Worm (Caenorhabditis elegans): ENCODE measurements around the gene T23G7.3.

The T23G7.3 gene

DNA sequence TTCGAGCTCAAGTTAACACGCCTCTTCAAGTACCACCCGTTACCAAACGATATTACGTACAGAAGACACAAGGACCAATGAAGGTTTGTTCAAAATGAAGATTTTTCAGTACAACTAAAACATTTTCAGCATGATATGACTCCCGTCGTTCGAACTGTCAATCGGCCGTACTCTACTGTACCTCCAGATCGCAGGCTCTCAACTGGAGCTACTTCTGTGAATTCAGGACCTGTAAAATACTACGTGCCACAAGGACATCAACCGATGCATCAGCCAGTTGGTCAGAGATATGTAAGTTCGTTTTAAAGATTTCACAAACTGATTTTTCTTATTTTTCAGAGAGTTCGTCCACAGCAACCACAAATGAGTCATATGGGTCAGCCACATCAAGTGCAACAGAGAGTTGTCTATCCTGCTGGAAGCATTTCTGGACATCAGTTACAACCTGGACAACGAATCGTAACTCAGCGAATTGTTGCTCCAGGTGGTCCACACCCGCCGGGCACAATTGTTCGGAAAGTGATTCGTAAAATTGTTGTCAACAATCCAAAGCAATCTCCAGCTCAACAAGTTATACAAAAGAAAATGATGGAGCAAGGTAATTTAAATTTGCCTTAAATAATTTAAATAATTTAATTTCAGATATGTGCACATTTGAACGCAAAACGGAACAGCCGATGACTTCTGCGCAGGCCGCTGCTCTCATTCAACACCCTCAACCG lies 4.0 kb upstream of the T23G7.3 start:
- TF ChIP-seq unc-62 (GFP tag; optimal IDR thresholded peaks at IDR 0.05): no peak

DNA sequence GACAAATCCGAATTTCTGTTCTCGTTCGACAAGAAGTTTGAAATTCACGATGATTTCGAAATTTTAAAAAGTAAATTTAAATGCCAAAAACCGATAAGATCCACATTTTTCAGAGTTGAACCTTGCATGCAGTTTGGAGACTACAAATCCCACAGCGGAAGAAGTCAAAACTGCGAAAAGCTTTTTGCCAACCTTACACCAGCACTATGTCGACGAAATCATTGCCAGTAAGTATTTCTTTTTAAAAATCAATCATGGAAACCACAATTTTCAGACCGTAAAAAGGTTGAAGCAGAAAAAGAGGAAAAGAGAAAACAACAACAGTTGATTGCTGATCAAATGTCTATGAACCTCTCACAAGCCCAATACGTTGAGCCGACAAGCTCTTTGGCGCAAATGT lies 3.2 kb upstream of the T23G7.3 start:
- TF ChIP-seq unc-62 (GFP tag; optimal IDR thresholded peaks at IDR 0.05): no peak

DNA sequence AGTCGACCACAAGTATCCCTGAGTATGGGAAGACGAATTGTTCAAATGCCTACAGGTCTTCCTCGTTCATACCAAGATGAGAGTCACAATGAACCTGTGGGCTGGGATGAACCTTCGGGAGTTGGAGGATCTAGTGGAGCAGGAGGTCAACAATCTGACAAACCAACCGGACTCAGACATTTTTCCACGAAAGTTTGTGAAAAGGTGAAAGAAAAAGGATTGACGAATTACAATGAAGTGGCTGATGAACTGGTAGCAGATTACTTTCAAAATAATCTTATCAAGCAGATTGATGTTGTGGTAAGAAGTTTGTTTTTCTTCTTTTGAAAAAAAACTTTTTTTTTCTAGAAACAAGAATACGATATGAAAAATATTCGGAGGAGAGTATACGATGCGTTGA lies 2.4 kb upstream of the T23G7.3 start:
- TF ChIP-seq unc-62 (GFP tag; optimal IDR thresholded peaks at IDR 0.05): no peak

DNA sequence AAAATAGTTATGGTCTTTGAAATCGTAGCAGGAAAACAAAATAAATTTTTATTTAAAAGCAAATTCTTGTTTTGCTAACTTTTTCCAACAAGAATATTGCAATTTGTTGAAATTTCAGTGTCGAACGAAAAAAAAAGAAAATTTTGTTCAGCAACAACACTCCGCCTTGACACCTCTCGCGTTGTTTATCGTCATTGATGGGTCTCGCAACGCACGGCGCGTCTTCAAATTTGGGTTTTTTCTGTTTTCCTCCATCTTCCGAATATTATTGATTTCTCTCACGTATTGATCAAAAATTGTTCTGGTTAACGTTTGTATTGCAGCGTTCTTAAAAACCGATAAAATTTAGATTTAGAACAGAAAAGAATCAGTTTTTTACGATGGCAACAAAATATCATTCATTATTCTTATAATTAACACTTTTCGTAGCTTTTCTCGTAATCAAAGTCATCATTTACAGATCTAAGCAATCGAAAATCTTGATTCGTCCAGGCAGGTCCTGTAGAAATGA lies 1.9 kb upstream of the T23G7.3 start, which contains the start of gene dpl-1:
TSS of gene dpl-1 (plus strand) at position 461 of the 511 bp plus-strand sequence.
- no peak for TF ChIP-seq unc-62 (GFP tag; optimal IDR thresholded peaks at IDR 0.05)

DNA sequence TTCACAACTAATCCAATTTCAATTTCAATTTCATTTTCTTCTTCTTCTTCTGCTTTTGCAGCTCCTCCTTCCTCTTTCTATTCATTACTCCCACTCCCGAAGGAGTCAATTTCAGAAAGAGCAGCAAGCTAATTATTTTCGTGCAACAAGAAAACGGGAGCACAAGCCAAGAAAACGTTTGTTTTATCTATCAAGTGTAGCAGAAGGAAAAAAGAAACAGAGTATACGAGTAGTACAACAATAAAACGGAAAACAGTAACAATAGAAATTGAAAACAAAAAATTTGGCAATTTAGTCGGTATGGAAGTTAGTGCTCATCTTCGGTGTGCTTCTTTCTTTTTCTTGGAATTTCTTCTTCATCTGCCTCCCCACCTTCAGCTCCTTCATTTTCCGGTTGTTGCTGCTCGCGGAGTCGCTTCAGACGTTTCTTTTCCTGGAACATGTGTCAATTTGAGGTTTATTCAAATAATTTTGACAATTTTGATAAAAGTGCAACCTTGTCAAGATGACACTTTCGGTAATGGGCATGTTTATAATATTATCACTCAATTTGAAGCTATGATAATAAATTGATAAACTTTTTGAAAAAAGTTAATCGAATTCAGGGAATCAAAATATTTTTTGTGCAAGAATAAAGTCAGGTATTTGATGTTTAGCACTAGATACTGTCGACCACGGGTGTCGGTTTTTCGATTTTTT lies 1.7 kb downstream of the T23G7.3 start, which contains the start of gene W07A12.8:
TSS of gene W07A12.8 (minus strand) at position 51 of the 699 bp plus-strand sequence.
- TF ChIP-seq unc-62 (GFP tag; optimal IDR thresholded peaks at IDR 0.05): no peak

DNA sequence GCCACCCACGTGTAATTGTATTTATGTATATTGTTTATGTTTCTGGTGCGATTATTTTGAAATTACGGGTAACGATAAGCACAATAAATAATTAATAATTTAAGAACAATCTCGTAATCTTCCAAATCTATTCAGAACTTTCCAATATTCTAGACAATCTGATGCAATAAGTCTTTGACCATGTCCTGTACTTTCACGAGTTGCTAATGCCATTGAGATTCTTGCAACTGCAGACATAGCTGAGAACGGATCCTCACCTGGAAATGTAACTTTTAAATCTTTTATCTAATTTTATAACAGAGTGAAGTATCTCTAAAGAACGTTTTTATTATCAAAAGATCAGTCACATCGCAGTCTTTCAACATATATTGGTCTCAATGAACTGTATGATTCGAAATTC lies 4.3 kb downstream of the T23G7.3 start:
- TF ChIP-seq unc-62 (GFP tag; optimal IDR thresholded peaks at IDR 0.05): no peak

DNA sequence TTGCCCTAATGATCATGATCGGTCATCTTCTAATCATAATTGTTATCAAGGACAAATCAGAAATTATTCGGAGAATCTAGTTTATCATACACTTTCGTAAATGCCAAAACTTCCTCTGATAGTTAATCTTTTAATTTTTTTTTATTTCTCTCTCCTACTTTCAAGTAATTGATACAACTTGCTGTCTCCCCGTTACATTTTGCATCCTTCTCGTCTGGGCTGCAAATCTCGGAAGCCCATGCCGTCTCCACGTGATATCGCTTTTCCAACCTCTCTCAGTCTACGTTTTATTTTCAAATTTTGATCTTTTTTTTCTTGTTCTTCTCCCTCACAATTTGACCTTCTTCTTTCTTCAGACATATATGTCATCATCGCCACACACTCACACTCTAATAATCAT lies 6.6 kb downstream of the T23G7.3 start, which contains the start of gene rhy-1:
TSS of gene rhy-1 (plus strand) at position 357 of the 400 bp plus-strand sequence.
- TF ChIP-seq unc-62 (GFP tag; optimal IDR thresholded peaks at IDR 0.05): no peak

DNA sequence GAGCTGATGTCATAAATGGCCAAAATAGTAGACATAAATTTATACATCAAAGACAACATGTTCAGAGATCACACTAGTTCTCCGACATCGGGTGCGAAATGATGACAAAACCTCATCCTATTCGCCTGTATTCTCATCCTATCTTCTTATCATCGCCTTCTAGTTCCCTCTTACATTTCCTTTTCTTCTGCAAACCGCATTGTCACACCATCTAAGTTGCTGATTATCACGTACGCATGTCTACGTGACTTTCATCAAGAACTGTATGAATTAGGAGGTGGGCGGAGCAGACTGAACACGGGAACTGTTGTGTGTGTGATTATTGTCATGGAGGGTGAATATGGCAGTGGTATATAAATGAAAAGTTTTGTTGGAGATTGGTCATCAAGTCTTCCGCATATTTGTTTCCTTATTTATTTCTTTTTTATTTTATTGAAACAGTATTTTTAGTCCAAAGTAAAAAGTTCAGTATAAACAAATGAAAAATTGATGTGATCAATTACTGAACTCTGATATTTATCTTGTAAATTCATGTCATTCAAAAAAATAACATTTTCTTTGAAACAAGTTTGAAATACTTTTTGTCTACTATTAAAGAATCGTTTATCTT lies 7.3 kb downstream of the T23G7.3 start:
- no peak for TF ChIP-seq unc-62 (GFP tag; optimal IDR thresholded peaks at IDR 0.05)

DNA sequence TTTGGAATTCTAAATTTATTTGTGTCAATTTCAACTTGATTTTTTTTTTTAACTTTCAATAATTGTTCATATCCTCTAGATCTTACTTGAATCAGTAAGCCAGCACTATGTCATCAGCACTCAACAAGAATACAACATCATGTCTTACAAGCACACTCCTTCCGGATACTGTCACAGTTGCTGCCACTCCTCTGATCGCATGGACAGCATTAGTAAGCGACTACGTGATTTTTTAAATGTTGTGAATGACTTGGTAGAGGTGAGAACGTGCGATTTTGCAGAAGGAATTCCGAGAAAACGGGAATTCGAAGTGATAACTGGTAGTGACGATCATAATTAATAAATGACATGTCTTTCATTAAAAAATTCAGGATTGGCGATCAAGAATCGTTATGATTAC lies 9.6 kb downstream of the T23G7.3 start, which contains the start of gene oac-54:
TSS of gene oac-54 (plus strand) at position 83 of the 400 bp plus-strand sequence.
- no peak for TF ChIP-seq unc-62 (GFP tag; optimal IDR thresholded peaks at IDR 0.05)

DNA sequence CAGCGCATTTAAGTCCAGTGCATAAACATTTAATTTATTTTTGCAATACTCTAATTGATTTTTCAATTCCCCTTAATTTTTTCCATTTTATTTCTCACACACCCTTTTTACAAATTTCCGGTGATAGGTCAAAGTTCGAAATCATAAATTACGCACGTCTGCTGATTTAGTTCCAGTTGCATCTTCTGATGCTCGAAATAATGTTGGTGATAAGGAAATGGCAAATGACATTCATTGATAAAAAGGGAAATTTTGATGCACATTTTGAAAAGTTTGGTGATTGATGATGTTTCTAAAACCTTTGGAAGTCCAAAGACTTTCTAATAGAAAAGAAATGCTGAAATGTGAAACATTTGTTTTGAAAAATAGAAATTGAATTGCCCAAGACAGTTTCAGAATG lies 10.5 kb downstream of the T23G7.3 start:
- no peak for TF ChIP-seq unc-62 (GFP tag; optimal IDR thresholded peaks at IDR 0.05)

DNA sequence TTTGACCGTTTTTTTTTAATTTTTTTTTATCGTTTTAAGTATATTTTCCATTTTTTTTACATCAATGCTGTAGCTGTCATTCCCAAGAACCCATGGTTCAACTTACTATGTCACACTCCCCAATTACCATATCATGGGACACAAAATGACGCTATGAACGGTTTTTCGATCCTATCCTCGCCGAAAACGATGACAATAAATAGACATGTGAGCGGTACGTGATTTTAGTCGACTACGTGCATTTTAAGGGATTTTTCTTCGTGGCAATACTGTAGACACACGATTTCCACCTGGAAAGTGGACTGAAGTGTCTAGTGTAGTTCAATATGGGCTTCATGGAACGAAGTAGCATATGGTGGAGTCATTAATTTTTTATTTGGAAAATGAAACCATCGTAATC lies 11.4 kb downstream of the T23G7.3 start:
- no peak for TF ChIP-seq unc-62 (GFP tag; optimal IDR thresholded peaks at IDR 0.05)

DNA sequence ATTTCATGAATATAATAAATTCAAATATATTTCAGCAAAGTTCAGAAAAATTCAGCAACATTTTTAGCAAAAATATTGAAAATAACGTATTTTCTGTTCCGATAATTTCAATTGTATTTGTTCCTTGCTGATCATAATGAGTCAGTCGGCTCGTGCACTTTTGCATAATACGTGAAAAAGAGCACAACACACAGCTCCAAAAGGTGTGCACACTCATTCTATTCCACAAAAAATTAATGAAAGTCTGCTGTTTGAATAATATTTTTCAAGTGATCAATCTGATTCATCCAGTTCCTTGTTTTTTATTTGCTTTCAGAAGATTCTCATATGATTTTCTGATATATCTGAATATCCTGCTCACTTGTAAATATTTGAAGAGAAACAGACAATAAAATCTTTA lies 13.3 kb downstream of the T23G7.3 start:
- TF ChIP-seq unc-62 (GFP tag; optimal IDR thresholded peaks at IDR 0.05): no peak

DNA sequence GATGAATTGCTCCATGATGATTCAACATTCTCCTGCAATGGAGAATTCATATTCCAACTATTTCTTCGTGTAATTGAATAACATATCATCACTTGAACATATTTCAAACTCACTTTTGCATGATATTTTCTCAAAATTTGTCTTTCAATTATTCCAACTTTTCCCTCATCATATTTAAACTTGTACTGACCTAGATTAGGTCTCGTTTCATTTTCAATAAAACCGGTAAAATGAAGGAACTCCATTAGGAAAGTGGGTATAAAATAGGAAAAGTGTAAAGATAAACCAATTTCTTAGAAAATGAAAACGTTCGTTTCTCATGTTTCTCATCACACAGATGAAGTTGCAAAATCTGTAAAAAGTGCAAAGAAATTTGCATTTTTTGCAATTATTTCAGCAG lies 15.4 kb downstream of the T23G7.3 start, which contains the start of gene col-78:
TSS of gene col-78 (plus strand) at position 301 of the 400 bp plus-strand sequence.
- TF ChIP-seq unc-62 (GFP tag; optimal IDR thresholded peaks at IDR 0.05): no peak

DNA sequence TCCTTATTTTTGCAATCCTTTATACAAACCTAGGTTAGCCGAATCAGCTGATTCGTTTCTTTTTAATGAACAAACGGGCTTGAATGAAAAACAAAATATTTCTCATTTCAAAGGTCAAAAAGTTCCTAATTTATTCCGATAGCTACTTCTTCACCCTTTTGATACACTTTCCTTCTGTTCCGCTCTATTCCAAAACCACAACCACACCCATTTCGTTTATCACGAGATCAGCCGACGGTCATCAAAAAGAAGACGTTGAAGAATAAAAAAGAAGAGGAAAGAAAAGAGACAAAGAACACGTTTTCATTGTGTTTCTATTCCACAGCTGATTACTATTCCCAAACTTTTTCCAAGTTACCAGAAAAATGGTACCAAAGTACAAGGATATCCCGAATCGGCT lies 19.6 kb downstream of the T23G7.3 start:
- no peak for TF ChIP-seq unc-62 (GFP tag; optimal IDR thresholded peaks at IDR 0.05)

DNA sequence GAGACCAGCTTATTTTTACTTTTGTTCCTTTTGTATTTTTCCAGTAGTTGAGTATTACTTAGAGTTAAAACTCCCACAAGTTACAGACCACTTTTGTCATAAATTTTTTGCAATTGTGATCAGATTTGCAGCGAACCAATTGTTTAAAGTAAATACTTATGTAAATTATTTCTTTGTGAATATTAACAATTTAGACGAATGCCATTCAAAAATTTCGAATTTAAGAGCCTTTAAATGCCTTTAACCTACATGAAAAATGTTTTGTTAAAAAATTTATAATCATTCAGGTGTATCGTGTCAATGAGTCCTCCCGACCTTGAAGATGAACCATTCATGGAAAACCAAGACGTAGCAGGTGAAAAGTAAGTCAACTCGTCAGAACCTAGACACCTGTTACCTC lies 21.7 kb downstream of the T23G7.3 start, which contains the start of gene W07A12.4:
TSS of gene W07A12.4 (plus strand) at position 301 of the 400 bp plus-strand sequence.
- TF ChIP-seq unc-62 (GFP tag; optimal IDR thresholded peaks at IDR 0.05): no peak

DNA sequence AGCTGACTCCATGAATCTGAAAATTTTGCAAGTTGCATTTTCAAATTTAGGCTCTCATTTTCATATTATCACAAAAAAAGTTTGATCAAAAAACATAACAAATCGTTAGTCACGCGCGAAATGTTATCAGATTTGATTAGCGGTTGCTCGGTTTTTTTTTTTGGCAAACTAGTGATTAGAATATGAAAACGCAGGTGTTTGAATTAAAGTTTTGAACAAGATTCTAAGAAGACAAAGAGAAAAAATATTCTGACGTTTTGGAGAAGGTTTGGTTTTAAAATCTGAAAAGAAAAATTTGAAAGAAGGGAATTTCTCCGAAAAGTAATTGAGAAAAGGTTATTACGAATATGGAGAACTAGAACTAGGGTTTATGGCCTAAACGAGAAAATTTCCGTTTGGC lies 23.3 kb downstream of the T23G7.3 start:
- no peak for TF ChIP-seq unc-62 (GFP tag; optimal IDR thresholded peaks at IDR 0.05)

Measured in whole organism, dauer.